Worm (Caenorhabditis elegans) whole organism, L4 larva: ENCODE results near the gene R05G6.3.

ENCODE experiments used
- arid-1 ChIP-seq: fragments of 200-800 bp; sonication (Bioruptor generic); conservative IDR thresholded peaks from 2 replicates; pipeline ENCODE4 v1.3.6; 2022; ENCODE audit warnings: missing genetic modification reagents, missing genetic modification characterization, missing compliant biosample characterization
- ces-1 ChIP-seq: fragments of 150-350 bp; sonication (generic microtip); optimal IDR thresholded peaks from 4 replicates; lab custom pipeline; 2014; ENCODE audit warnings: missing biosample characterization, missing genetic modification reagents, missing genetic modification characterization
- jun-1 ChIP-seq: fragments of 150-350 bp; optimal IDR thresholded peaks from 2 replicates; lab custom pipeline; 2014; ENCODE audit warnings: missing biosample characterization, missing genetic modification reagents, missing genetic modification characterization
- lin-29 ChIP-seq: fragments of 200-800 bp; sonication (Bioruptor generic); IDR thresholded peaks from 2 replicates; pipeline ENCODE4 v1.3.6; 2022; ENCODE audit warnings: missing genetic modification reagents, missing genetic modification characterization, missing compliant biosample characterization
- mdl-1 ChIP-seq, 2 experiments: fragments of 150-350 bp in 1 of 2; sonication (generic microtip) in 1 of 2; optimal IDR thresholded peaks; 2 replicates each; lab custom pipeline; 2014 to 2017; ENCODE audit warnings: missing biosample characterization in 2 of 2, missing genetic modification characterization in 2 of 2
- nhr-25 ChIP-seq: sonication (generic microtip); optimal IDR thresholded peaks from 2 replicates; lab custom pipeline; 2017; ENCODE audit warnings: missing genetic modification characterization, mild to moderate bottlenecking, missing compliant biosample characterization, antibody characterized with exemption, moderate library complexity, borderline replicate concordance; ENCODE audit not compliant: insufficient read depth
- nhr-76 ChIP-seq: fragments of 150-350 bp; optimal IDR thresholded peaks from 2 replicates; lab custom pipeline; 2014; ENCODE audit warnings: missing biosample characterization, missing genetic modification characterization
- snpc-4 ChIP-seq: fragments of 150-350 bp; optimal IDR thresholded peaks from 2 replicates; lab custom pipeline; 2014; ENCODE audit warnings: missing biosample characterization, missing genetic modification characterization

DNA sequence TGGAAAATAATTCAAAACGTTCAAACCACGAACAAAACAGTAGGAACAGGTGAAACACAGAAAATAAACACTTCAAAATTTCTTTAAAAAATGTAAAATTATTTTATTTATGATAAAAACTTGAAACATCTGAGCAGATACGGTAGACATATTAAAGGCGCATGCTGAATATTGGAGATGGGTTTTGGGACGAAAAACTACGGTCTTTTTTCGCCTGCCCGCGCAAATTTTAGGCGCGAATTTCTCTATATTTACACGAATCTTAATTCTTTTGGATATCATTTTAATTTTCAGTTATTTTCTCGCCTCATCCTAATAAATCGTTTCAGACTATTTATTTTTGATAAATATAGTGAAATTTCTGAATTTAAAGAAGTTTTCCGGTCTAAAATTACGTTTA is 38.7 kb upstream of the R05G6.3 start:
- TF ChIP-seq snpc-4 (tag; lab: Kevin White, UChicago) (no peak), mdl-1 (tag; optimal IDR thresholded peaks at IDR 0.05; lab: Kevin White, UChicago) (no peak), arid-1 (no peak), nhr-25 (tag; lab: Kevin White, UChicago) (no peak), nhr-76 (no peak), ces-1 (GFP tag; lab: Kevin White, UChicago) (no peak), jun-1 (no peak), lin-29 (GFP tag; lab: Robert Waterston, UW) (no peak)
